Worm (Caenorhabditis elegans) whole organism, midembryonic: ENCODE data around the gene btb-12.
"Not testable (repeated sequence)": the region's sequence is repeated elsewhere in the genome, so short reads cannot be mapped to it uniquely, and the experiment has no call there.

Source experiments
- T22C8.4 ChIP-seq: fragments of 200-800 bp; sonication (Bioruptor generic); IDR thresholded peaks from 2 replicates; pipeline ENCODE4 v1.3.6; 2022; ENCODE audit warnings: missing genetic modification characterization, missing compliant biosample characterization
- cog-1 ChIP-seq: sonication (generic microtip); optimal IDR thresholded peaks from 2 replicates; lab custom pipeline; 2016; ENCODE audit warnings: missing genetic modification characterization, missing compliant biosample characterization
- flt-1 ChIP-seq: fragments of 200-800 bp; sonication (Bioruptor generic); IDR thresholded peaks from 2 replicates; pipeline ENCODE4 v1.3.6; 2022; ENCODE audit warnings: missing genetic modification characterization, missing compliant biosample characterization
- klf-2 ChIP-seq: fragments of 200-800 bp; sonication (Bioruptor generic); conservative IDR thresholded peaks from 2 replicates; pipeline ENCODE4 v1.3.6; 2022; ENCODE audit warnings: missing genetic modification reagents, missing genetic modification characterization, missing compliant biosample characterization
- med-1 ChIP-seq: sonication (generic microtip); optimal IDR thresholded peaks from 2 replicates; lab custom pipeline; 2017; ENCODE audit warnings: missing genetic modification characterization, mild to moderate bottlenecking, missing compliant biosample characterization, antibody characterized with exemption, missing genetic modification reagents; ENCODE audit not compliant: insufficient read depth
- ref-1 ChIP-seq: fragments of 200-800 bp; sonication (Bioruptor generic); conservative IDR thresholded peaks from 2 replicates; pipeline ENCODE4 v1.3.6; 2022; ENCODE audit warnings: missing genetic modification reagents, missing genetic modification characterization, missing compliant biosample characterization
- tab-1 ChIP-seq: fragments of 200-800 bp; sonication (Bioruptor generic); IDR thresholded peaks from 2 replicates; pipeline ENCODE4 v1.3.6; 2022; ENCODE audit warnings: missing genetic modification characterization, missing compliant biosample characterization
- ztf-23 ChIP-seq: fragments of 200-800 bp; sonication (Bioruptor generic); IDR thresholded peaks from 2 replicates; pipeline ENCODE4 v1.3.6; 2022; ENCODE audit warnings: missing genetic modification reagents, missing genetic modification characterization, missing compliant biosample characterization

DNA sequence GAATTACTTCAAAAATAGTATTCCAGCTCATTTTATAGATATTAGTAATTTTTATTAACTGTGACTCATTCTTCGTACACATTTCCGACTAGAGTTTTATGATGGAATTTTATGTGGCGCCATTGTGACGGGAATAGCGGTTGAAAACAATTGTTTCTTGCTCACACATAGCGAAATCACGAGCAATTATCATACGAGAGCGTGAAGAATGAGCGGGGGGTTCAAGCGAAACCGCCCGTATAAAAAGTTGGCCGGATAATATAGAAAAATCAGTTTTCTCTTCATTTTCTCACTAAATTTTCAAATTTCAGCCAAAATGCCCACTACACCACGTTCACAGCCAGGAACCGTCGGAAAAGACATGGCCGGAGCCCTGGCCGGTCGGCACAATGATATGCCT lies 21.5 kb upstream of the btb-12 start, which contains the start of gene C08E3.1:
- TF ChIP-seq ref-1 (GFP tag; lab: Robert Waterston, UW); flt-1 (GFP tag; lab: Robert Waterston, UW); T22C8.4 (GFP tag; lab: Robert Waterston, UW); klf-2 (GFP tag; lab: Robert Waterston, UW); tab-1 (GFP tag; lab: Robert Waterston, UW); med-1 (GFP tag; lab: Kevin White, UChicago); cog-1 (tag; lab: Kevin White, UChicago); ztf-23: not testable (repeated sequence)
